Worm (Caenorhabditis elegans) whole organism, L1 larva: ENCODE data around the gene irld-19.

Experiments used
- ama-1 ChIP-seq: fragments of 150-350 bp; optimal IDR thresholded peaks from 2 replicates; lab custom pipeline; 2014
- ceh-82 ChIP-seq, 3 experiments: fragments of 150-350 bp in 1 of 3; sonication (generic microtip) in 2 of 3; optimal IDR thresholded peaks; 2 replicates each; lab custom pipeline; 2014 to 2017; ENCODE audit warnings: missing biosample characterization in 3 of 3, missing genetic modification characterization in 3 of 3
- elt-3 ChIP-seq, 6 experiments: fragments of 150-350 bp in 1 of 6; sonication (generic microtip); optimal IDR thresholded peaks; 2 replicates each; lab custom pipeline; 2017 to 2018; ENCODE audit warnings: missing biosample characterization in 6 of 6, missing genetic modification characterization in 6 of 6, inconsistent platforms in 1 of 6
- fkh-10 ChIP-seq: sonication (generic microtip); optimal IDR thresholded peaks from 2 replicates; lab custom pipeline; 2017; ENCODE audit warnings: missing biosample characterization, missing genetic modification reagents, missing genetic modification characterization
- lsy-2 ChIP-seq, 2 experiments: fragments of 150-350 bp; optimal IDR thresholded peaks; 2 replicates each; lab custom pipeline; 2014; ENCODE audit warnings: missing biosample characterization in 2 of 2, missing genetic modification characterization in 2 of 2
- nhr-11 ChIP-seq: fragments of 150-350 bp; optimal IDR thresholded peaks from 2 replicates; lab custom pipeline; 2014; ENCODE audit warnings: missing biosample characterization, missing genetic modification characterization
- nhr-90 ChIP-seq: sonication (generic microtip); optimal IDR thresholded peaks from 2 replicates; lab custom pipeline; 2016; ENCODE audit warnings: mild to moderate bottlenecking, missing genetic modification characterization, missing compliant biosample characterization; ENCODE audit not compliant: poor library complexity
- pag-3 ChIP-seq: sonication (generic microtip); optimal IDR thresholded peaks from 2 replicates; lab custom pipeline; 2017; ENCODE audit warnings: missing genetic modification characterization, mild to moderate bottlenecking, missing compliant biosample characterization, antibody characterized with exemption, borderline replicate concordance; ENCODE audit not compliant: insufficient read depth
- pax-3 ChIP-seq: fragments of 200-800 bp; sonication (Bioruptor generic); optimal IDR thresholded peaks from 2 replicates; lab custom pipeline; 2018; ENCODE audit warnings: mild to moderate bottlenecking, missing genetic modification characterization, moderate library complexity, missing compliant biosample characterization
- tbx-2 ChIP-seq: sonication (generic microtip); optimal IDR thresholded peaks from 2 replicates; lab custom pipeline; 2016; ENCODE audit warnings: missing genetic modification characterization, missing compliant biosample characterization
- zag-1 ChIP-seq: fragments of 150-350 bp; optimal IDR thresholded peaks from 2 replicates; lab custom pipeline; 2014; ENCODE audit warnings: missing biosample characterization, missing genetic modification characterization
- ztf-11 ChIP-seq, 2 experiments: sonication (generic microtip); optimal IDR thresholded peaks; 2 replicates each; lab custom pipeline; 2016 to 2017; ENCODE audit warnings: missing genetic modification characterization in 2 of 2, missing biosample characterization in 1 of 2, missing compliant biosample characterization in 1 of 2

DNA sequence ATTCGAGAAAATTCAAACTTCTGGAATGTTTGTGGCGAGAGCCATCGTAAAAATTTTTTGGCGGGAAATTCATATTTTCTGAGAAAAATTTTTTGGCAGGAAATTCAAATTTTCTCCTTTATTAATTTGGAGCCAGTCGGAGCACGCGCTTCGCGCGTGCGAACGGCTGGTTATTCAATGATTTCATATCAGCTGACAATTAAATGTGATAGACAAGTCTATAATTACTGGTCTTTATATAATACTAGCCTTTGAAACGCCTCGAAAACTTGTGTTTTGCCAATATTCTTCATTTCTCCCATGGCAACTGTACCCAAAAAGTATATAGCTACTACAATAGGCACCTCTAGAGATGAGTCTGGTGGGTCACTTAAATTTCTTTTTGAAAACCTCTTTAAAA, 9.1 kb downstream of the irld-19 start, which contains the start of gene srw-10:
- TF ChIP-seq ama-1 (lab: Kevin White, UChicago): no peak
- TF ChIP-seq tbx-2 (tag; lab: Kevin White, UChicago): no peak
- TF ChIP-seq ztf-11 (tag; optimal IDR thresholded peaks at IDR 0.05; lab: Kevin White, UChicago): no peak
- no peak for TF ChIP-seq elt-3 (tag; optimal IDR thresholded peaks at IDR 0.05; lab: Kevin White, UChicago)
- no peak for TF ChIP-seq nhr-90 (tag; lab: Kevin White, UChicago)
- TF ChIP-seq lsy-2 (tag; optimal IDR thresholded peaks at IDR 0.05; lab: Kevin White, UChicago): no peak
- TF ChIP-seq pax-3: no peak
- no peak for TF ChIP-seq zag-1 (tag; lab: Kevin White, UChicago)
- TF ChIP-seq pag-3: no peak
- TF ChIP-seq fkh-10: no peak
- TF ChIP-seq ceh-82 (tag; optimal IDR thresholded peaks at IDR 0.05; lab: Kevin White, UChicago): no peak
- no peak for TF ChIP-seq nhr-11
